Worm (Caenorhabditis elegans): ENCODE measurements around the gene aat-8.

aat-8 gene

ce11 chrIV:3832040-3832439 lies 32.8 kb downstream of the aat-8 start:
- TF ChIP-seq tbx-11 (GFP tag; IDR thresholded peaks at IDR 0.05) (no peak), B0310.2 (tag; optimal IDR thresholded peaks at IDR 0.05) (no peak), ceh-36 (tag; optimal IDR thresholded peaks at IDR 0.05) (no peak), ama-1 (optimal IDR thresholded peaks at IDR 0.05) (no peak), pes-1 (GFP tag; IDR thresholded peaks at IDR 0.05) (no peak), ceh-13 (GFP tag; optimal IDR thresholded peaks at IDR 0.05) (no peak), tbx-37 (GFP tag; conservative IDR thresholded peaks at IDR 0.05) (no peak), scrt-1 (GFP tag; IDR thresholded peaks at IDR 0.05) (no peak)

- TF ChIP-seq hmbx-1 (tag; optimal IDR thresholded peaks at IDR 0.05), result no peak
Measured at ce11 chrIV:3827724-3828123, 37.1 kb downstream of the aat-8 start.

ce11 chrIV:3826590-3827128 lies 38.2 kb downstream of the aat-8 start, which contains the start of gene F28F9.3:
F28F9.3 (plus strand) TSS chrIV:3826890.
- TF ChIP-seq flt-1 (GFP tag; IDR thresholded peaks at IDR 0.05), result no peak
- no peak for TF ChIP-seq tra-4 (tag; optimal IDR thresholded peaks at IDR 0.05)
- TF ChIP-seq tbx-11 (GFP tag; IDR thresholded peaks at IDR 0.05), result no peak
- no peak for TF ChIP-seq scrt-1 (GFP tag; IDR thresholded peaks at IDR 0.05)
- TF ChIP-seq hmg-4 (GFP tag; optimal IDR thresholded peaks at IDR 0.05), result no peak
- no peak for TF ChIP-seq ets-7 (tag; optimal IDR thresholded peaks at IDR 0.05)
- no peak for TF ChIP-seq ceh-13 (GFP tag; optimal IDR thresholded peaks at IDR 0.05)
- no peak for TF ChIP-seq ceh-36 (tag; optimal IDR thresholded peaks at IDR 0.05)
- TF ChIP-seq aly-1 (tag; optimal IDR thresholded peaks at IDR 0.05), result no peak
- no peak for TF ChIP-seq ama-1 (optimal IDR thresholded peaks at IDR 0.05)
- no peak for TF ChIP-seq hnd-1 (tag; optimal IDR thresholded peaks at IDR 0.05)
- TF ChIP-seq pes-1 (GFP tag; IDR thresholded peaks at IDR 0.05), result no peak
- no peak for TF ChIP-seq sea-1 (GFP tag; conservative IDR thresholded peaks at IDR 0.05)
- TF ChIP-seq B0310.2 (tag; optimal IDR thresholded peaks at IDR 0.05), result no peak
- no peak for TF ChIP-seq F13C5.2 (tag; optimal IDR thresholded peaks at IDR 0.05)

DNA sequence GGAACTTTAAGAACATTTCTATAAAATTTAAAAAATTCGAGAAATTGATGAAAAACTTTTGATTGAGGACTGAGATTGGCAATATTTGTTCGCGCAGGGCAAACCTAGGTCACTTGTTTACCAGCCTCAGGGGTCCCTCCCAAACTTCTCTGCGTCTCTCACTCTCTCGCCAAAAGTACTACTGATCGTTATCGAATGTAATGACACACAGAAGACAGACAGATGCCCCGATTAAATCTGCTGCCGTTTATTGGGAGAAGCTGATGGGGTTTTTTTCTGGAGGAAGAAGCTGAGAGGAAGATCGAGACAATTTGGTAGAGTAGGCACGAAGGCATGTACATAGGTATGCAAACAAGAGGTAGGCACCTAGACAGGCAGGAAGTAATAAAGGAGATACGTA lies 39.5 kb downstream of the aat-8 start:
- no peak for TF ChIP-seq F13C5.2 (tag; optimal IDR thresholded peaks at IDR 0.05)
- TF ChIP-seq hmbx-1 (tag; optimal IDR thresholded peaks at IDR 0.05), result no peak
- no peak for TF ChIP-seq ama-1 (optimal IDR thresholded peaks at IDR 0.05)
- no peak for TF ChIP-seq tra-4 (tag; optimal IDR thresholded peaks at IDR 0.05)
- TF ChIP-seq ets-7 (tag; optimal IDR thresholded peaks at IDR 0.05), result no peak
- no peak for TF ChIP-seq sea-1 (GFP tag; conservative IDR thresholded peaks at IDR 0.05)
- no peak for TF ChIP-seq ceh-13 (GFP tag; optimal IDR thresholded peaks at IDR 0.05)
- TF ChIP-seq ceh-36 (tag; optimal IDR thresholded peaks at IDR 0.05), result no peak
- TF ChIP-seq aly-1 (tag; optimal IDR thresholded peaks at IDR 0.05), result no peak
- no peak for TF ChIP-seq tbx-37 (GFP tag; conservative IDR thresholded peaks at IDR 0.05)
- TF ChIP-seq pes-1 (GFP tag; IDR thresholded peaks at IDR 0.05), result no peak
- no peak for TF ChIP-seq tbx-11 (GFP tag; IDR thresholded peaks at IDR 0.05)
- no peak for TF ChIP-seq flt-1 (GFP tag; IDR thresholded peaks at IDR 0.05)
- TF ChIP-seq hmg-4 (GFP tag; optimal IDR thresholded peaks at IDR 0.05), result no peak

ce11 chrIV:3824720-3825119 lies 40.1 kb downstream of the aat-8 start:
- TF ChIP-seq flt-1 (GFP tag; IDR thresholded peaks at IDR 0.05) (no peak), hmg-4 (GFP tag; optimal IDR thresholded peaks at IDR 0.05) (peak; percentile 20), ceh-36 (tag; optimal IDR thresholded peaks at IDR 0.05) (no peak), tra-4 (tag; optimal IDR thresholded peaks at IDR 0.05) (no peak), ets-7 (tag; optimal IDR thresholded peaks at IDR 0.05) (no peak), tbx-11 (GFP tag; IDR thresholded peaks at IDR 0.05) (no peak), tbx-37 (GFP tag; conservative IDR thresholded peaks at IDR 0.05) (no peak), sea-1 (GFP tag; conservative IDR thresholded peaks at IDR 0.05) (no peak), hmbx-1 (tag; optimal IDR thresholded peaks at IDR 0.05) (no peak), hnd-1 (tag; optimal IDR thresholded peaks at IDR 0.05) (no peak), scrt-1 (GFP tag; IDR thresholded peaks at IDR 0.05) (no peak), F13C5.2 (tag; optimal IDR thresholded peaks at IDR 0.05) (peak; percentile 18), ceh-13 (GFP tag; optimal IDR thresholded peaks at IDR 0.05) (no peak), aly-1 (tag; optimal IDR thresholded peaks at IDR 0.05) (no peak), pes-1 (GFP tag; IDR thresholded peaks at IDR 0.05) (no peak), ama-1 (optimal IDR thresholded peaks at IDR 0.05) (no peak), B0310.2 (tag; optimal IDR thresholded peaks at IDR 0.05) (no peak)

DNA sequence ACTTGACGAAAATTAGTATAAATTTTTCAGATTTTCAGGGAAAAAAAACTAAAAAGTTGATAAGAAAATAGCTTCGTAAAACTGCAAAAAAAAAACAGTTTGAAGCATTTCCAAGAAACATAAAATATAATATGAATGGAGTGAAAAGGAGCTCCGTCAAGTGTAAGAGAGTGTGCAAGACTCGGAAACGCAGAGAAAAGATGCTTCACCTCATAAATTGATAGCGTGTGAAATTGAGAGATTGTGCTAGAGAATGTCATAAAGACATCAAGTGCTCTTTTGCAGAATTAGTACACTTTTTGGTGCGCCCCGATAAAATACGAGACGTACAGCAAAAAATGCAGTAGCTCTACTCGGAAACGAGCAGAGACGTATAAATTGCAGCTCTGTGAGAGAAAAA lies 43.3 kb downstream of the aat-8 start:
- TF ChIP-seq aly-1 (tag; optimal IDR thresholded peaks at IDR 0.05) (no peak), pes-1 (GFP tag; IDR thresholded peaks at IDR 0.05) (no peak), hnd-1 (tag; optimal IDR thresholded peaks at IDR 0.05) (no peak), F13C5.2 (tag; optimal IDR thresholded peaks at IDR 0.05) (no peak), ceh-13 (GFP tag; optimal IDR thresholded peaks at IDR 0.05) (no peak), ama-1 (optimal IDR thresholded peaks at IDR 0.05) (no peak), hmg-4 (GFP tag; optimal IDR thresholded peaks at IDR 0.05) (no peak), tra-4 (tag; optimal IDR thresholded peaks at IDR 0.05) (no peak), flt-1 (GFP tag; IDR thresholded peaks at IDR 0.05) (no peak), B0310.2 (tag; optimal IDR thresholded peaks at IDR 0.05) (no peak), sea-1 (GFP tag; conservative IDR thresholded peaks at IDR 0.05) (no peak), tbx-37 (GFP tag; conservative IDR thresholded peaks at IDR 0.05) (no peak), ets-7 (tag; optimal IDR thresholded peaks at IDR 0.05) (no peak)

DNA sequence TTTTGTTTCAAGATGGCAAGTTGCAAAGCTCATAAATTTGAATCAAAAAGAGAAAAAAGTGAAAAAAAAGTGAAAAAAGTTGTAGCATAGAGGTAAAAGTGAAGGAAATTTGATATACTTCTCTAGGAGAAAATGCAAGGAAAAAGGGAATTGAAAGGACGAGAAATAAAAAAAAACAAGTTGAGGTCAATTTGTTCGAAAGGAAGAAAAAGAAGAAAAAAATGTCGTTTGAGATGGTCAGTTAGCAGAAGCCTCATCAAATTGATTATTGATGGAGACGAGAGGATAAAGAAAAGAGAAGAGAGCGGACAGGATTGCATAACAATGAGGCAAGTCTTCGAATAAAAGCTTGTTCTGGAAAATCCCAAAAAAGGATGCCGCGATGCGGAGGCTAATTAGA lies 44.7 kb downstream of the aat-8 start:
- TF ChIP-seq pes-1 (GFP tag; IDR thresholded peaks at IDR 0.05), result no peak
- TF ChIP-seq ama-1 (optimal IDR thresholded peaks at IDR 0.05), result no peak
- TF ChIP-seq ceh-13 (GFP tag; optimal IDR thresholded peaks at IDR 0.05), result no peak
- no peak for TF ChIP-seq tbx-11 (GFP tag; IDR thresholded peaks at IDR 0.05)
- no peak for TF ChIP-seq ceh-36 (tag; optimal IDR thresholded peaks at IDR 0.05)
- no peak for TF ChIP-seq tbx-37 (GFP tag; conservative IDR thresholded peaks at IDR 0.05)

DNA sequence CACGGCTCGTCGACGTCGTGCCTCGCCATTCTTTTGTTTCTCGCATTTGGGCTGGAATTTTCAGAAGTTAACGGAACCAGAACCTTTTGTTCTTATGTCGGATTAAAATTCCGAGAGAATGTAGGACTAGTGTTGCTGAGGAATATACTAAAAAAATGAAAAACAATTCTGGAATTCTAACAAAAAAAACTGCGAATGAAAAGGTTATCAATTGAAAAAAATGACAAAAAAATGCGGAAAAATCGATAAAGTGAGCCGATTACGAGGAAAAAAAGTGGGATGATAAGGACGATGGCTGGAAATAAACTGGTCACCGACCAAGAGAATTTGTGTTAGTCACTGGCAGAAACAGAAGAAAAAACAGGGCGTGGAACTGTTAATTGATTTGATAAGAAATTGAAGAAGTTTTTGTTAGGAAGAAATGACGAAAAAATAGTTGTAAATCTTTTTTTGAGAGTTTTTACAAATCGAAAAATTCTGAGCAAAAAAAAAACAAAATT lies 45.5 kb downstream of the aat-8 start, which contains the start of gene bris-1:
Gene bris-1, minus strand, starts transcription at position 51 of the 500 bp plus-strand sequence.
- TF ChIP-seq ets-7 (tag; optimal IDR thresholded peaks at IDR 0.05), result no peak
- TF ChIP-seq hmbx-1 (tag; optimal IDR thresholded peaks at IDR 0.05), result no peak
- no peak for TF ChIP-seq tbx-37 (GFP tag; conservative IDR thresholded peaks at IDR 0.05)
- TF ChIP-seq aly-1 (tag; optimal IDR thresholded peaks at IDR 0.05), result no peak
- no peak for TF ChIP-seq F13C5.2 (tag; optimal IDR thresholded peaks at IDR 0.05)
- TF ChIP-seq ceh-13 (GFP tag; optimal IDR thresholded peaks at IDR 0.05), result no peak
- TF ChIP-seq tbx-11 (GFP tag; IDR thresholded peaks at IDR 0.05), result no peak
- no peak for TF ChIP-seq B0310.2 (tag; optimal IDR thresholded peaks at IDR 0.05)
- no peak for TF ChIP-seq hnd-1 (tag; optimal IDR thresholded peaks at IDR 0.05)
- no peak for TF ChIP-seq flt-1 (GFP tag; IDR thresholded peaks at IDR 0.05)

Data from whole organism, early embryonic.